Fruit fly (Drosophila melanogaster) whole organism, wandering third instar larva: Measurements from ENCODE around the gene Argk1.

ENCODE experiments used
- Dfd ChIP-seq: fragments of >200 bp; optimal IDR thresholded peaks from 2 replicates; lab custom pipeline; 2017; ENCODE audit warnings: missing biosample characterization, missing genetic modification characterization
- Dif ChIP-seq: fragments of 200-275, 200-300 bp; sonication (Bioruptor generic); optimal IDR thresholded peaks from 2 replicates; lab custom pipeline; 2018; ENCODE audit warnings: missing biosample characterization, missing genetic modification characterization; ENCODE audit not compliant: partially characterized antibody
- Hr78 ChIP-seq: fragments of >200 bp; optimal IDR thresholded peaks from 2 replicates; lab custom pipeline; 2017; ENCODE audit warnings: missing biosample characterization, missing genetic modification characterization
- Jra ChIP-seq: sonication (Bioruptor generic); optimal IDR thresholded peaks from 2 replicates; lab custom pipeline; 2016; ENCODE audit warnings: missing biosample characterization, missing genetic modification characterization
- Myc ChIP-seq: fragments of >200 bp; optimal IDR thresholded peaks from 2 replicates; lab custom pipeline; 2017
- OdsH ChIP-seq: fragments of 200-800 bp; sonication (Bioruptor generic); optimal IDR thresholded peaks from 2 replicates; lab custom pipeline; 2016; ENCODE audit warnings: missing biosample characterization, mild to moderate bottlenecking, missing genetic modification characterization
- Rel ChIP-seq, 2 experiments: fragments of 200-800 bp; sonication (Bioruptor generic) in 1 of 2; optimal IDR thresholded peaks; 2 replicates in 1 of 2; 3 replicates in 1 of 2; lab custom pipeline; 2016 to 2019; ENCODE audit warnings: mild to moderate bottlenecking in 2 of 2, missing biosample characterization in 2 of 2, missing genetic modification characterization in 2 of 2, moderate library complexity in 1 of 2
- br ChIP-seq: fragments of 200-800 bp; sonication (Bioruptor generic); optimal IDR thresholded peaks from 2 replicates; lab custom pipeline; 2016; ENCODE audit warnings: missing biosample characterization, missing genetic modification characterization
- dmrt93B ChIP-seq: fragments of 200-800 bp; sonication (Bioruptor generic); optimal IDR thresholded peaks from 2 replicates; lab custom pipeline; 2018; ENCODE audit warnings: missing biosample characterization, mild to moderate bottlenecking, missing genetic modification characterization
- fru ChIP-seq: fragments of 200-800 bp; sonication (Bioruptor generic); optimal IDR thresholded peaks from 3 replicates; lab custom pipeline; 2016; ENCODE audit warnings: missing biosample characterization, mild to moderate bottlenecking, missing genetic modification characterization
- h ChIP-seq: fragments of 200-800 bp; sonication (Bioruptor generic); optimal IDR thresholded peaks from 3 replicates; lab custom pipeline; 2016; ENCODE audit warnings: missing biosample characterization, mild to moderate bottlenecking, missing genetic modification characterization
- jim ChIP-seq: fragments of 175-275, 200-325 bp; sonication (Bioruptor generic); optimal IDR thresholded peaks from 2 replicates; lab custom pipeline; 2016; ENCODE audit warnings: missing biosample characterization, mild to moderate bottlenecking, missing genetic modification characterization
- pan ChIP-seq: fragments of >200 bp; optimal IDR thresholded peaks from 2 replicates; lab custom pipeline; 2017
- usp ChIP-seq: fragments of >200 bp; optimal IDR thresholded peaks from 2 replicates; lab custom pipeline; 2017; ENCODE audit warnings: missing biosample characterization, missing genetic modification characterization

dm6 chr3L:9024741-9025140 lies 41.1 kb downstream of the Argk1 start:
- TF ChIP-seq Hr78 (GFP tag; lab: Kevin White, UChicago), result no peak
- no peak for TF ChIP-seq fru
- no peak for TF ChIP-seq Jra
- TF ChIP-seq dmrt93B (GFP tag; lab: Kevin White, UChicago), result no peak
- TF ChIP-seq Rel (GFP tag; optimal IDR thresholded peaks at IDR 0.05; lab: Kevin White, UChicago), result no peak
- no peak for TF ChIP-seq Rel (tag; optimal IDR thresholded peaks at IDR 0.05; lab: Kevin White, UChicago)
- no peak for TF ChIP-seq jim (GFP tag; lab: Kevin White, UChicago)
- no peak for TF ChIP-seq usp (GFP tag; lab: Kevin White, UChicago)
- TF ChIP-seq h (GFP tag; lab: Kevin White, UChicago), result no peak
- TF ChIP-seq Myc (lab: Kevin White, UChicago), result no peak
- TF ChIP-seq pan (lab: Kevin White, UChicago), result no peak
- no peak for TF ChIP-seq OdsH (GFP tag; lab: Kevin White, UChicago)
- TF ChIP-seq Dfd (GFP tag; lab: Kevin White, UChicago), result no peak
- no peak for TF ChIP-seq br
- no peak for TF ChIP-seq Dif (GFP tag; lab: Kevin White, UChicago)
